Fruit fly (Drosophila melanogaster) whole organism, embryonic: ENCODE data around the gene CG12182.

Experiments used
- Adf1 ChIP-seq: fragments of 200-800 bp; sonication (Bioruptor generic); IDR thresholded peaks from 2 replicates; pipeline ENCODE4 v1.3.6; 2022; ENCODE audit warnings: missing biosample characterization, missing genetic modification characterization
- Awh ChIP-seq: fragments of 200-800 bp; sonication (Bioruptor generic); IDR thresholded peaks from 2 replicates; pipeline ENCODE4, ENCODE4 v1.3.6; 2022; ENCODE audit warnings: missing biosample characterization, missing genetic modification characterization
- CG10321 ChIP-seq: fragments of 200-800 bp; sonication (Bioruptor generic); IDR thresholded peaks from 2 replicates; pipeline ENCODE4 v1.3.6; 2022; ENCODE audit warnings: missing biosample characterization, missing genetic modification characterization
- CG11085 ChIP-seq: fragments of 200-800 bp; sonication (Bioruptor generic); IDR thresholded peaks from 2 replicates; pipeline ENCODE4 v1.3.6; 2022; ENCODE audit warnings: missing biosample characterization, missing genetic modification characterization
- CG11560 ChIP-seq: fragments of 200-800 bp; sonication (Bioruptor generic); IDR thresholded peaks from 3 replicates; pipeline ENCODE4 v1.3.6; 2022; ENCODE audit warnings: missing biosample characterization, missing genetic modification characterization
- CG12104 ChIP-seq: fragments of 200-800 bp; sonication (Bioruptor generic); optimal IDR thresholded peaks from 3 replicates; lab custom pipeline; 2016; ENCODE audit warnings: missing biosample characterization, missing genetic modification characterization
- CG12219 ChIP-seq: fragments of 200-800 bp; sonication (Bioruptor generic); optimal IDR thresholded peaks from 3 replicates; lab custom pipeline; 2018; ENCODE audit warnings: missing biosample characterization, mild to moderate bottlenecking, missing genetic modification characterization
- CG16779 ChIP-seq: fragments of 200-800 bp; sonication (Bioruptor generic); IDR thresholded peaks from 2 replicates; pipeline ENCODE4 v1.3.6; 2022; ENCODE audit warnings: missing biosample characterization, missing genetic modification characterization
- CG17186 ChIP-seq: fragments of 200-800 bp; sonication (Bioruptor generic); optimal IDR thresholded peaks from 3 replicates; lab custom pipeline; 2017; ENCODE audit warnings: missing biosample characterization, missing genetic modification reagents, missing genetic modification characterization
- CG17359 ChIP-seq: fragments of 200-800 bp; sonication (Bioruptor generic); optimal IDR thresholded peaks from 3 replicates; lab custom pipeline; 2018; ENCODE audit warnings: missing biosample characterization, mild to moderate bottlenecking, missing genetic modification characterization, moderate library complexity
- CG17568 ChIP-seq: fragments of 200-800 bp; sonication (Bioruptor generic); optimal IDR thresholded peaks from 2 replicates; lab custom pipeline; 2018; ENCODE audit warnings: missing biosample characterization, mild to moderate bottlenecking, missing genetic modification characterization, moderate library complexity
- CG18599 ChIP-seq: fragments of 200-800 bp; sonication (Bioruptor generic); optimal IDR thresholded peaks from 3 replicates; lab custom pipeline; 2017; ENCODE audit warnings: missing biosample characterization, missing genetic modification characterization, mild to moderate bottlenecking, moderate library complexity, missing genetic modification reagents
- CG30403 ChIP-seq: fragments of 200-800 bp; sonication (Bioruptor generic); optimal IDR thresholded peaks from 3 replicates; lab custom pipeline; 2016; ENCODE audit warnings: missing biosample characterization, missing genetic modification characterization
- CG3065 ChIP-seq: fragments of 200-800 bp; sonication (Bioruptor generic); optimal IDR thresholded peaks from 2 replicates; lab custom pipeline; 2016; ENCODE audit warnings: missing biosample characterization, missing genetic modification characterization
- CG34422 ChIP-seq: fragments of 200-800 bp; sonication (Bioruptor generic); IDR thresholded peaks from 3 replicates; pipeline ENCODE4 v1.3.6; 2022; ENCODE audit warnings: missing biosample characterization, missing genetic modification characterization
- CG4360 ChIP-seq: fragments of 200-800 bp; sonication (Bioruptor generic); IDR thresholded peaks from 2 replicates; pipeline ENCODE4 v1.3.6; 2022; ENCODE audit warnings: missing biosample characterization, missing genetic modification characterization
- CG6683 ChIP-seq: fragments of 200-800 bp; sonication (Bioruptor generic); optimal IDR thresholded peaks from 2 replicates; lab custom pipeline; 2017; ENCODE audit warnings: missing biosample characterization, mild to moderate bottlenecking, missing genetic modification characterization, missing genetic modification reagents
- CG6791 ChIP-seq: fragments of 200-800 bp; sonication (Bioruptor generic); IDR thresholded peaks from 3 replicates; pipeline ENCODE4 v1.3.6; 2022; ENCODE audit warnings: missing biosample characterization, missing genetic modification characterization; ENCODE audit not compliant: partially characterized antibody
- CG6854 ChIP-seq: fragments of 200-800 bp; sonication (Bioruptor generic); optimal IDR thresholded peaks from 3 replicates; lab custom pipeline; 2017; ENCODE audit warnings: missing biosample characterization, mild to moderate bottlenecking, missing genetic modification characterization
- CTCF ChIP-seq: fragments of 200-800 bp; sonication (Bioruptor generic); optimal IDR thresholded peaks from 2 replicates; lab custom pipeline; 2017; ENCODE audit warnings: missing biosample characterization, mild to moderate bottlenecking, missing genetic modification characterization, moderate library complexity
- D19A ChIP-seq: fragments of 200-800 bp; optimal IDR thresholded peaks from 3 replicates; lab custom pipeline; 2019; ENCODE audit warnings: missing biosample characterization, mild to moderate bottlenecking, missing genetic modification characterization, moderate library complexity
- Dip2 ChIP-seq: fragments of 200-800 bp; sonication (Bioruptor generic); IDR thresholded peaks from 2 replicates; pipeline ENCODE4 v1.3.6; 2022; ENCODE audit warnings: missing biosample characterization, missing genetic modification characterization
- H15 ChIP-seq: fragments of 200-800 bp; sonication (Bioruptor generic); IDR thresholded peaks from 3 replicates; pipeline ENCODE4 v1.3.6; 2022; ENCODE audit warnings: missing biosample characterization, missing genetic modification characterization
- HHEX ChIP-seq: fragments of 200-800 bp; sonication (Bioruptor generic); optimal IDR thresholded peaks from 3 replicates; lab custom pipeline; 2017; ENCODE audit warnings: missing biosample characterization, mild to moderate bottlenecking, missing genetic modification characterization, missing genetic modification reagents
- HLH4C ChIP-seq: fragments of 200-800 bp; sonication (Bioruptor generic); IDR thresholded peaks from 3 replicates; pipeline ENCODE4 v1.3.6; 2022; ENCODE audit warnings: missing biosample characterization, missing genetic modification characterization; ENCODE audit not compliant: partially characterized antibody
- Mad ChIP-seq: fragments of 200-800 bp; sonication (Bioruptor generic); optimal IDR thresholded peaks from 2 replicates; lab custom pipeline; 2016; ENCODE audit warnings: missing biosample characterization, missing genetic modification characterization
- Nf-YC ChIP-seq: fragments of 200-800 bp; optimal IDR thresholded peaks from 3 replicates; lab custom pipeline; 2019; ENCODE audit warnings: missing biosample characterization, mild to moderate bottlenecking, missing genetic modification characterization, moderate library complexity
- Ptx1 ChIP-seq: fragments of 200-800 bp; sonication (Bioruptor generic); IDR thresholded peaks from 2 replicates; pipeline ENCODE4 v1.3.6; 2022; ENCODE audit warnings: missing biosample characterization, missing genetic modification characterization
- Rfx ChIP-seq: fragments of 200-800 bp; sonication (Bioruptor generic); IDR thresholded peaks from 2 replicates; pipeline ENCODE4 v1.3.6; 2022; ENCODE audit warnings: missing biosample characterization, missing genetic modification characterization
- Scr ChIP-seq: fragments of 200-800 bp; sonication (Bioruptor generic); IDR thresholded peaks from 2 replicates; pipeline ENCODE4 v1.3.6; 2022; ENCODE audit warnings: missing biosample characterization, missing genetic modification characterization; ENCODE audit not compliant: partially characterized antibody
- Xbp1 ChIP-seq: fragments of 200-800 bp; sonication (Bioruptor generic); optimal IDR thresholded peaks from 3 replicates; lab custom pipeline; 2016; ENCODE audit warnings: missing biosample characterization, mild to moderate bottlenecking, missing genetic modification characterization
- YL-1 ChIP-seq: fragments of 200-800 bp; sonication (Bioruptor generic); optimal IDR thresholded peaks from 3 replicates; lab custom pipeline; 2017; ENCODE audit warnings: missing biosample characterization, mild to moderate bottlenecking, missing genetic modification characterization
- chn ChIP-seq: fragments of 200-800 bp; sonication (Bioruptor generic); optimal IDR thresholded peaks from 2 replicates; lab custom pipeline; 2016; ENCODE audit warnings: missing biosample characterization, missing genetic modification characterization
- crol ChIP-seq: fragments of 200-800 bp; sonication (Bioruptor generic); IDR thresholded peaks from 2 replicates; pipeline ENCODE4 v1.3.6; 2022; ENCODE audit warnings: missing biosample characterization, missing genetic modification characterization
- cwo ChIP-seq: fragments of 200-800 bp; sonication (Bioruptor generic); optimal IDR thresholded peaks from 3 replicates; lab custom pipeline; 2017; ENCODE audit warnings: missing biosample characterization, missing genetic modification characterization, mild to moderate bottlenecking, moderate library complexity, missing genetic modification reagents
- dm ChIP-seq: fragments of 200-800 bp; sonication (Bioruptor generic); optimal IDR thresholded peaks from 3 replicates; lab custom pipeline; 2016; ENCODE audit warnings: missing biosample characterization, missing genetic modification characterization
- dmrt99B ChIP-seq: fragments of 200-800 bp; sonication (Bioruptor generic); optimal IDR thresholded peaks from 2 replicates; lab custom pipeline; 2018; ENCODE audit warnings: missing biosample characterization, mild to moderate bottlenecking, missing genetic modification characterization, moderate library complexity
- fd96Cb ChIP-seq: fragments of 200-800 bp; sonication (Bioruptor generic); optimal IDR thresholded peaks from 2 replicates; lab custom pipeline; 2018; ENCODE audit warnings: missing biosample characterization, mild to moderate bottlenecking, missing genetic modification characterization, moderate library complexity
- fu2 ChIP-seq: fragments of 200-800 bp; sonication (Bioruptor generic); optimal IDR thresholded peaks from 2 replicates; lab custom pipeline; 2016; ENCODE audit warnings: missing biosample characterization, missing genetic modification characterization
- gce ChIP-seq: fragments of 200-800 bp; sonication (Bioruptor generic); IDR thresholded peaks from 3 replicates; pipeline ENCODE4 v1.3.6; 2022; ENCODE audit warnings: missing biosample characterization, missing genetic modification characterization
- gem ChIP-seq: fragments of 200-800 bp; sonication (Bioruptor generic); optimal IDR thresholded peaks from 2 replicates; lab custom pipeline; 2019; ENCODE audit warnings: missing biosample characterization, mild to moderate bottlenecking, missing genetic modification characterization, moderate library complexity
- grau ChIP-seq: fragments of 200-800 bp; optimal IDR thresholded peaks from 3 replicates; lab custom pipeline; 2019; ENCODE audit warnings: missing biosample characterization, mild to moderate bottlenecking, missing genetic modification characterization, moderate library complexity
- kay ChIP-seq: fragments of 200-800 bp; sonication (Bioruptor generic); optimal IDR thresholded peaks from 2 replicates; lab custom pipeline; 2016; ENCODE audit warnings: missing biosample characterization, missing genetic modification characterization
- org-1 ChIP-seq: fragments of 200-800 bp; sonication (Bioruptor generic); optimal IDR thresholded peaks from 2 replicates; lab custom pipeline; 2017; ENCODE audit warnings: missing biosample characterization, missing genetic modification characterization
- row ChIP-seq: fragments of 200-800 bp; sonication (Bioruptor generic); IDR thresholded peaks from 3 replicates; pipeline ENCODE4 v1.3.6; 2022; ENCODE audit warnings: missing biosample characterization, missing genetic modification characterization
- scrt ChIP-seq: fragments of 200-800 bp; sonication (Bioruptor generic); optimal IDR thresholded peaks from 2 replicates; lab custom pipeline; 2018; ENCODE audit warnings: missing biosample characterization, mild to moderate bottlenecking, missing genetic modification characterization, moderate library complexity
- sisA ChIP-seq: fragments of 200-800 bp; sonication (Bioruptor generic); IDR thresholded peaks from 2 replicates; pipeline ENCODE4 v1.3.6; 2022; ENCODE audit warnings: missing biosample characterization, missing genetic modification characterization
- tin ChIP-seq: fragments of 200-800 bp; sonication (Bioruptor generic); optimal IDR thresholded peaks from 3 replicates; lab custom pipeline; 2016; ENCODE audit warnings: missing biosample characterization, missing genetic modification characterization
- zen ChIP-seq: fragments of 200-800 bp; sonication (Bioruptor generic); optimal IDR thresholded peaks from 3 replicates; lab custom pipeline; 2018; ENCODE audit warnings: missing biosample characterization, mild to moderate bottlenecking, missing genetic modification characterization, moderate library complexity

CG12182 gene

dm6 chr3L:2589911-2590763 is 9.2 kb downstream of the CG12182 start (continued):
- peak; percentile 52 for TF ChIP-seq kay (GFP tag; lab: Kevin White, UChicago)
- peak; percentile 54; the same call in 1 of the 2 replicates for TF ChIP-seq Rfx
- TF ChIP-seq fu2 (GFP tag; lab: Kevin White, UChicago): no peak
- no peak for TF ChIP-seq YL-1 (GFP tag; lab: Kevin White, UChicago)
- no peak for TF ChIP-seq CG16779 (GFP tag; lab: Robert Waterston, UW)
- TF ChIP-seq Xbp1 (GFP tag; lab: Kevin White, UChicago): peak; percentile 80
- TF ChIP-seq H15 (GFP tag; lab: Robert Waterston, UW): no peak
- peak; percentile 48 for TF ChIP-seq CG12219 (GFP tag; lab: Kevin White, UChicago)
- peak; percentile 66 for TF ChIP-seq org-1 (GFP tag; lab: Kevin White, UChicago)
- peak; percentile 37; the same call in 1 of the 2 replicates for TF ChIP-seq CG4360 (GFP tag; lab: Robert Waterston, UW)
- TF ChIP-seq Awh (GFP tag; lab: Robert Waterston, UW): peak; percentile 6; the same call in 1 of the 2 replicates
- no peak for TF ChIP-seq Dip2
- peak; percentile 48; the same call in 1 of the 2 replicates for TF ChIP-seq Adf1 (GFP tag; lab: Robert Waterston, UW)
- no peak for TF ChIP-seq CG17186
- TF ChIP-seq scrt (GFP tag; lab: Kevin White, UChicago): peak; percentile 26
- TF ChIP-seq Mad (GFP tag; lab: Kevin White, UChicago): peak; percentile 32
- TF ChIP-seq gem (tag; lab: Kevin White, UChicago): peak; percentile 88
- peak; percentile 40 for TF ChIP-seq CG17568 (GFP tag; lab: Kevin White, UChicago)
- peak; percentile 77 for TF ChIP-seq D19A (tag; lab: Kevin White, UChicago)
- TF ChIP-seq CTCF (GFP tag; lab: Kevin White, UChicago): peak; percentile 8
- TF ChIP-seq zen (tag; lab: Kevin White, UChicago): peak; percentile 75
- TF ChIP-seq CG6791 (GFP tag; lab: Robert Waterston, UW): peak; percentile 51; the same call in 2 of the 3 replicates
- TF ChIP-seq sisA: peak; percentile 58; the same call in 1 of the 2 replicates
- TF ChIP-seq crol (GFP tag; lab: Robert Waterston, UW): peak; percentile 96
- peak; percentile 82 for TF ChIP-seq CG12104 (GFP tag; lab: Kevin White, UChicago)
- peak; percentile 58; the same call in 2 of the 3 replicates for TF ChIP-seq HLH4C (GFP tag; lab: Robert Waterston, UW)
- peak; percentile 60 for TF ChIP-seq fd96Cb (tag; lab: Kevin White, UChicago)
- no peak for TF ChIP-seq Nf-YC (tag; lab: Kevin White, UChicago)
- no peak for TF ChIP-seq CG11560 (tag; lab: Robert Waterston, UW)
- peak; percentile 10 for TF ChIP-seq chn (GFP tag; lab: Kevin White, UChicago)
- peak; percentile 79 for TF ChIP-seq CG18599
- TF ChIP-seq dm (GFP tag; lab: Kevin White, UChicago): no peak
- TF ChIP-seq grau (tag; lab: Kevin White, UChicago): no peak
- TF ChIP-seq CG11085 (GFP tag; lab: Robert Waterston, UW): peak; percentile 31; the same call in 1 of the 2 replicates
- TF ChIP-seq CG34422 (GFP tag; lab: Robert Waterston, UW): peak; percentile 67
- no peak for TF ChIP-seq CG3065 (GFP tag; lab: Kevin White, UChicago)
- peak; percentile 76 for TF ChIP-seq Ptx1 (GFP tag; lab: Robert Waterston, UW)
- TF ChIP-seq cwo (GFP tag; lab: Kevin White, UChicago): peak; percentile 72
- peak; percentile 87 for TF ChIP-seq CG30403 (GFP tag; lab: Kevin White, UChicago)
- TF ChIP-seq CG17359 (tag; lab: Kevin White, UChicago): peak; percentile 80
- TF ChIP-seq tin (GFP tag; lab: Kevin White, UChicago): peak; percentile 67
- peak; percentile 93 for TF ChIP-seq row (GFP tag; lab: Robert Waterston, UW)
- peak; percentile 38 for TF ChIP-seq CG6683 (GFP tag; lab: Kevin White, UChicago)
- TF ChIP-seq dmrt99B (tag; lab: Kevin White, UChicago): peak; percentile 80
- peak; percentile 51; the same call in 1 of the 3 replicates for TF ChIP-seq gce
- TF ChIP-seq HHEX (GFP tag; lab: Kevin White, UChicago): peak; percentile 63
- peak; percentile 54 for TF ChIP-seq CG6854
- TF ChIP-seq CG10321 (GFP tag; lab: Robert Waterston, UW): no peak
- peak; percentile 76 for TF ChIP-seq Scr
